Worm (Caenorhabditis elegans): ENCODE results near the gene F58B4.7.

F58B4.7 gene

DNA sequence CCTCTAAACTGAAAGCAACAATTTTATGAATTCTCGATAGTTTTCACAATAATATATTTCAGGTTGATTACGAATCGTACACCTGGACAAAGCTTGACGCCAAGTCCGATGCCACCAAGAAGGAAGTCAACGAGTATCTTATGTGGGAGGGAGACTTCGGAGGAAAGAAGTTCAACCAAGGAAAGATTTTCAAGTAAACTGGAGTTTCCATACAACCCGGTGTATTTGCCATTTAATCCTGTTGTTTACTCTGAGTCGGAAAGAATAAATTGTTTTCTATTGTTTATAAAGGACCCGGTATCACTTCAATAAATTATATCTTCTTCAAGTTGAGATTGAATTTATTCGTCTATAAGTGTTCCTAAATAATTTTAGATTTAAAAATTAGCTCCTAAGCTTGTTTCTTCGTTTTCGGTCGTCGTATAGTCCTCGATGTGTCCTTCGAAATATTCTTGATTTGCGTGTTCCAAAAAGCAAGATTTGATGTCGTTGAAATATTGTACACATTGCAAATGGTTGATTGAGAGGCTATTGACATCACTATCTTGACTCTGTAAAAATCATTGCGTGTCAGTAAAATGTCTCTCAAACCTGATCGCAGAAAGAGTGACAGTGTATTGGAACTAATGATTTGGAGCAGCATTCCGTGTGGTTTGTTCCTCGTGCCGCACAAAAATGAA, 44.6 kb upstream of the F58B4.7 start (continued):
- TF ChIP-seq snpc-3.4 (tag; optimal IDR thresholded peaks at IDR 0.05), result peak; percentile 79
- no peak for TF ChIP-seq F23B12.7 (tag; optimal IDR thresholded peaks at IDR 0.05; ENCODE audit: insufficient read depth)
- no peak for TF ChIP-seq nhr-27 (tag; optimal IDR thresholded peaks at IDR 0.05)
- no peak for TF ChIP-seq ztf-28 (GFP tag; IDR thresholded peaks at IDR 0.05)
- TF ChIP-seq attf-6 (GFP tag; IDR thresholded peaks at IDR 0.05), result 0 out of 2 replicates have a peak, but pooled peaks have one; percentile 13
- TF ChIP-seq F37B4.10 (GFP tag; IDR thresholded peaks at IDR 0.05), result no peak
- TF ChIP-seq lin-40 (tag; optimal IDR thresholded peaks at IDR 0.05), result no peak
- TF ChIP-seq Y79H2A.3 (GFP tag; conservative IDR thresholded peaks at IDR 0.05), result no peak
- no peak for TF ChIP-seq dox-1 (GFP tag; IDR thresholded peaks at IDR 0.05)
- peak; percentile 50 for TF ChIP-seq tlf-1 (GFP tag; optimal IDR thresholded peaks at IDR 0.05)
- TF ChIP-seq sdz-38 (tag; optimal IDR thresholded peaks at IDR 0.05), result no peak
- no peak for TF ChIP-seq ceh-27 (GFP tag; optimal IDR thresholded peaks at IDR 0.05)
- no peak for TF ChIP-seq efl-1 (GFP tag; optimal IDR thresholded peaks at IDR 0.05)
- TF ChIP-seq F22D6.2 (tag; optimal IDR thresholded peaks at IDR 0.05), result no peak
- TF ChIP-seq hlh-26 (GFP tag; conservative IDR thresholded peaks at IDR 0.05), result no peak
- TF ChIP-seq ztf-25 (GFP tag; IDR thresholded peaks at IDR 0.05), result no peak
- peak; percentile 41 for TF ChIP-seq ztf-22 (GFP tag; optimal IDR thresholded peaks at IDR 0.05)
- no peak for TF ChIP-seq let-526 (GFP tag; IDR thresholded peaks at IDR 0.05)

DNA sequence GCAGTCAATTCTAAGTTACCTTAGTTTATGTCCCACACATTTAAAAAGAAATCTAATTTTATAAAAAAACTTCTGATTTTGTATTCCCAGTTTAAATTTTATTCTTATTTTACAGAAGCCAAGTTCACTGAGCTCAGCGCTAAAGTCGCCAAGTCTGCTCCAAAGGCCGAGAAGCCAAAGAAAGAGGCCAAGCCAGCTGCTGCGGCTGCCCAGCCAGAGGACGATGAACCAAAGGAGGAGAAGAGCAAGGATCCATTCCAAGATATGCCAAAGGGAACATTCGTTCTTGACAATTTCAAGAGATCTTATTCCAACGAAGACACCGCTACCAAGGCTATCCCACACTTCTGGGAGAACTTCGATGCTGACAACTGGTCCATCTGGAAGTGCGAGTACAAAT, 43.7 kb upstream of the F58B4.7 start:
- 0 out of 2 replicates have a peak, but pooled peaks have one; percentile 27 for TF ChIP-seq hmg-20 (GFP tag; IDR thresholded peaks at IDR 0.05)
- TF ChIP-seq B0336.3 (GFP tag; IDR thresholded peaks at IDR 0.05), result 0 out of 2 replicates have a peak, but pooled peaks have one; percentile 53
- TF ChIP-seq repo-1 (tag; optimal IDR thresholded peaks at IDR 0.05), result peak; percentile 8
- TF ChIP-seq nfyb-1 (GFP tag; IDR thresholded peaks at IDR 0.05), result 0 out of 2 replicates have a peak, but pooled peaks have one; percentile 23
- TF ChIP-seq madf-6 (GFP tag; IDR thresholded peaks at IDR 0.05), result peak; percentile 45; the same call in 1 of the 2 replicates
- TF ChIP-seq lag-1 (GFP tag; IDR thresholded peaks at IDR 0.05), result 0 out of 2 replicates have a peak, but pooled peaks have one; percentile 21
- no peak for TF ChIP-seq nfya-2 (GFP tag; IDR thresholded peaks at IDR 0.05)
- peak; percentile 37 for TF ChIP-seq chd-7 (tag; optimal IDR thresholded peaks at IDR 0.05)
- TF ChIP-seq snpc-4 (GFP tag; optimal IDR thresholded peaks at IDR 0.05), result no peak
- TF ChIP-seq snpc-4 (tag; optimal IDR thresholded peaks at IDR 0.05), result peak in 1 of 4 experiments; percentile 54
- peak; percentile 61 for TF ChIP-seq zfh-2 (GFP tag; conservative IDR thresholded peaks at IDR 0.05)
- TF ChIP-seq tlf-1 (GFP tag; optimal IDR thresholded peaks at IDR 0.05), result no peak
- TF ChIP-seq mcd-1 (GFP tag; IDR thresholded peaks at IDR 0.05), result peak; percentile 56
- TF ChIP-seq K11D2.4 (GFP tag; IDR thresholded peaks at IDR 0.05), result no peak
- TF ChIP-seq hmg-1.2 (GFP tag; IDR thresholded peaks at IDR 0.05), result no peak; the same call in 1 of the 2 replicates
- peak; percentile 46; the same call in 1 of the 2 replicates for TF ChIP-seq hsf-1 (GFP tag; IDR thresholded peaks at IDR 0.05)
- TF ChIP-seq madf-3 (GFP tag; IDR thresholded peaks at IDR 0.05), result peak; percentile 14; the same call in 1 of the 2 replicates

DNA sequence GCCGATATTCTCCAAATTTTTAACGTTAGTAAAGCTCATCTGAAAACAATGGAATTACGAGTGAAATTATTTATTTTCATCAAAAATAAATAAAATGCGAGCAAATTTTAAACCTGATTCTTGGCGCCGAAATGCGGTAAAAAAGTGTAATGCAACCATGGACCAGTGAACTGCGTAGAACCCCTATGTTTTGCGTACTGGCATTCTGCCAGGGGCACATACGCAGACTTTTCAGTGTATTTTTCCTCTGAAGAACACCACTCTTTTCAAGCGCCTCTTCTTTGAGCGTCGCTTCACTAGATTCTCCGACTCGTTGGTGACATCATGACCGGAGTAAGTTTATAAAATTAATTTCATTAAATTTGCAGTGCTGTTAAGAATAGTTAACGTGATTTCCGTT, 42.4 kb upstream of the F58B4.7 start, which contains the start of the genes ctf-4 and eef-1G:
Gene ctf-4, minus strand, starts transcription at position 39 of the 400 bp plus-strand sequence.
Gene eef-1G, plus strand, starts transcription at position 219 of the 400 bp plus-strand sequence.
- no peak for TF ChIP-seq ceh-79 (tag; optimal IDR thresholded peaks at IDR 0.05)
- peak; percentile 87 for TF ChIP-seq pha-4 (tag; optimal IDR thresholded peaks at IDR 0.05)
- TF ChIP-seq F52B5.7 (tag; optimal IDR thresholded peaks at IDR 0.05), result no peak
- TF ChIP-seq nfyb-1 (GFP tag; IDR thresholded peaks at IDR 0.05), result peak; percentile 94
- TF ChIP-seq lin-26 (GFP tag; IDR thresholded peaks at IDR 0.05), result peak; percentile 55; the same call in 1 of the 2 replicates
- TF ChIP-seq hmg-1.2 (GFP tag; IDR thresholded peaks at IDR 0.05), result peak; percentile 99
- TF ChIP-seq B0336.3 (GFP tag; IDR thresholded peaks at IDR 0.05), result peak; percentile 75
- 0 out of 2 replicates have a peak, but pooled peaks have one; percentile 52 for TF ChIP-seq egl-18 (GFP tag; IDR thresholded peaks at IDR 0.05)
- TF ChIP-seq F22D6.2 (tag; optimal IDR thresholded peaks at IDR 0.05), result peak; percentile 70
- peak; percentile 85 for TF ChIP-seq chd-7 (tag; optimal IDR thresholded peaks at IDR 0.05)
- TF ChIP-seq F37B4.10 (GFP tag; IDR thresholded peaks at IDR 0.05), result no peak
- TF ChIP-seq tlf-1 (GFP tag; optimal IDR thresholded peaks at IDR 0.05), result peak; percentile 93
- peak; percentile 11 for TF ChIP-seq ets-4 (GFP tag; optimal IDR thresholded peaks at IDR 0.05)
- TF ChIP-seq ztf-26 (tag; optimal IDR thresholded peaks at IDR 0.05), result peak; percentile 77
- peak; percentile 26 to 96 (median 60) for TF ChIP-seq lin-35 (GFP tag; optimal IDR thresholded peaks at IDR 0.05)
- peak; percentile 74 for TF ChIP-seq tbp1 (GFP tag; optimal IDR thresholded peaks at IDR 0.05)
- no peak for TF ChIP-seq rec-8 (tag; optimal IDR thresholded peaks at IDR 0.05)
- TF ChIP-seq athp-1 (tag; optimal IDR thresholded peaks at IDR 0.05), result peak; percentile 79

Measured in whole organism, young adult.